Fruit fly (Drosophila melanogaster): ENCODE measurements around the gene Mettl3.
A peak's percentile ranks its signal among the peaks of the same experiment; 100 is the strongest.

Mettl3 gene

DNA sequence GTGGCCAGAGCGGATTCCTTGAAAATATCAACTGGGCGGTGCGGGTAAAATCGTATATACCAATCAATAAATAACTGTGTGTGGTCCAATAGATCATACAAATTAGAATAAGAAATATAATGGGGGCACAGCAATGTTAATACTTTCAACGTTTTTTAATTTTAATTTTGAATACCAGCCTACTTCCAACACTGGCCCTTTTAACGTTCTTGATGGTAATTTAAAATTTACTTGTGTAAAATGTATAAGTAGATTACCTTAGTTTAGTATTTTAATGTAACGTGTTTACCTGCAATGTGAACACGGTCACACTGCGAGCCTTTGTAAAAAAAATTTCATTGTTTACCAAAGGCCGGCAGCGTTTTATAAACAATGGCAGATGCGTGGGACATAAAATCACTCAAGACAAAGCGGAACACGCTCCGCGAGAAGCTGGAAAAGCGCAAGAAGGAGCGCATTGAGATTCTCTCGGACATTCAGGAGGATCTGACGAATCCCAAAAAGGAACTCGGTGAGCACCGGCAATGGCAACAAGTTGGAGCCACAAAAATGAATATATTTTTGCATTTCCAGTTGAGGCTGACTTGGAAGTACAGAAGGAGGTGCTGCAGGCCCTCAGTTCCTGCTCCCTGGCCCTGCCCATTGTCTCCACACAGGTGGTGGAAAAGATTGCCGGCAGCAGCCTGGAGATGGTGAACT is at the start of gene Mettl3, which contains the start of gene KrT95D (continued):
- no peak for TF ChIP-seq TFAM (GFP tag; optimal IDR thresholded peaks at IDR 0.05)
- TF ChIP-seq jing (GFP tag; optimal IDR thresholded peaks at IDR 0.05), result no peak
- TF ChIP-seq CG10366 (GFP tag; IDR thresholded peaks at IDR 0.05), result no peak
- peak; percentile 59 for TF ChIP-seq CG15514 (GFP tag; optimal IDR thresholded peaks at IDR 0.05)
- TF ChIP-seq usp (GFP tag; optimal IDR thresholded peaks at IDR 0.05), result no peak
- no peak for TF ChIP-seq CG12236 (GFP tag; optimal IDR thresholded peaks at IDR 0.05)
- no peak for TF ChIP-seq CG12071 (GFP tag; optimal IDR thresholded peaks at IDR 0.05)
- no peak for TF ChIP-seq ro (GFP tag; IDR thresholded peaks at IDR 0.05)
- TF ChIP-seq wor (GFP tag; IDR thresholded peaks at IDR 0.05), result no peak
- TF ChIP-seq Meics (GFP tag; optimal IDR thresholded peaks at IDR 0.05), result no peak
- TF ChIP-seq Hand (GFP tag; optimal IDR thresholded peaks at IDR 0.05), result no peak
- TF ChIP-seq Dll (GFP tag; IDR thresholded peaks at IDR 0.05; ENCODE audit: partially characterized antibody), result no peak
- TF ChIP-seq Tbp (GFP tag; optimal IDR thresholded peaks at IDR 0.05), result peak; percentile 62
- TF ChIP-seq hth (optimal IDR thresholded peaks at IDR 0.05), result no peak
- TF ChIP-seq CG11696 (GFP tag; IDR thresholded peaks at IDR 0.05), result no peak
- no peak for TF ChIP-seq CG16815 (GFP tag; optimal IDR thresholded peaks at IDR 0.05)
- peak; percentile 42 for TF ChIP-seq CG33213 (GFP tag; optimal IDR thresholded peaks at IDR 0.05)
- TF ChIP-seq CG11560 (tag; IDR thresholded peaks at IDR 0.05), result no peak
- no peak for TF ChIP-seq yki (optimal IDR thresholded peaks at IDR 0.05)
- no peak for TF ChIP-seq CG3726 (GFP tag; IDR thresholded peaks at IDR 0.05)
- no peak for TF ChIP-seq Fer2 (tag; optimal IDR thresholded peaks at IDR 0.05)
- TF ChIP-seq dimm (GFP tag; IDR thresholded peaks at IDR 0.05), result no peak
- TF ChIP-seq CG4617 (GFP tag; optimal IDR thresholded peaks at IDR 0.05; ENCODE audit: borderline replicate concordance), result no peak
- no peak for TF ChIP-seq hbn (GFP tag; IDR thresholded peaks at IDR 0.05; ENCODE audit: partially characterized antibody)
- peak; percentile 10 for TF ChIP-seq CG7839 (tag; optimal IDR thresholded peaks at IDR 0.05)
- no peak for TF ChIP-seq gt (GFP tag; IDR thresholded peaks at IDR 0.05)
- TF ChIP-seq CG1233 (GFP tag; optimal IDR thresholded peaks at IDR 0.05), result peak; percentile 5
- no peak for TF ChIP-seq ase (GFP tag; IDR thresholded peaks at IDR 0.05)
- TF ChIP-seq so (GFP tag; IDR thresholded peaks at IDR 0.05), result no peak
- TF ChIP-seq E2f2 (GFP tag; IDR thresholded peaks at IDR 0.05), result peak; percentile 56
- TF ChIP-seq CG2120 (GFP tag; optimal IDR thresholded peaks at IDR 0.05), result peak; percentile 30
- TF ChIP-seq CG17385 (GFP tag; optimal IDR thresholded peaks at IDR 0.05), result no peak
- no peak for TF ChIP-seq Dfd (GFP tag; optimal IDR thresholded peaks at IDR 0.05)
- TF ChIP-seq Xbp1 (GFP tag; optimal IDR thresholded peaks at IDR 0.05), result no peak
- TF ChIP-seq CG3163 (GFP tag; optimal IDR thresholded peaks at IDR 0.05), result no peak
- TF ChIP-seq Dip3 (GFP tag; optimal IDR thresholded peaks at IDR 0.05), result peak; percentile 34
- no peak for TF ChIP-seq sim (GFP tag; IDR thresholded peaks at IDR 0.05)
- TF ChIP-seq mirr (GFP tag; optimal IDR thresholded peaks at IDR 0.05), result no peak
- no peak for TF ChIP-seq fu2 (GFP tag; optimal IDR thresholded peaks at IDR 0.05)
- no peak for TF ChIP-seq croc (GFP tag; conservative IDR thresholded peaks at IDR 0.05)
- TF ChIP-seq sens (GFP tag), result peak; percentile 83
- TF ChIP-seq Spps (tag; optimal IDR thresholded peaks at IDR 0.05), result no peak
- peak; percentile 77; the same call in 1 of the 3 replicates for TF ChIP-seq CG34422 (GFP tag; IDR thresholded peaks at IDR 0.05)
- no peak for TF ChIP-seq CG10274 (GFP tag; optimal IDR thresholded peaks at IDR 0.05)
- no peak for TF ChIP-seq lov (optimal IDR thresholded peaks at IDR 0.05)
- TF ChIP-seq lov (GFP tag; IDR thresholded peaks at IDR 0.05), result no peak
- TF ChIP-seq Med (GFP tag), result peak; percentile 81
- peak; percentile 37 for TF ChIP-seq CG30020 (tag; optimal IDR thresholded peaks at IDR 0.05)
- TF ChIP-seq tx (GFP tag; optimal IDR thresholded peaks at IDR 0.05), result no peak
- TF ChIP-seq Ets65A (GFP tag), result peak; percentile 88
- TF ChIP-seq ci (GFP tag; IDR thresholded peaks at IDR 0.05), result no peak
- no peak for TF ChIP-seq br (optimal IDR thresholded peaks at IDR 0.05)
- TF ChIP-seq org-1 (GFP tag; optimal IDR thresholded peaks at IDR 0.05), result no peak

All from whole organism, embryonic.